Worm (Caenorhabditis elegans): ENCODE measurements around the gene sssh-1.

- TF ChIP-seq lin-11 (tag; optimal IDR thresholded peaks at IDR 0.05) (no peak), ztf-16 (tag; optimal IDR thresholded peaks at IDR 0.05) (no peak), ceh-14 (tag; optimal IDR thresholded peaks at IDR 0.05) (no peak), ceh-9 (tag; optimal IDR thresholded peaks at IDR 0.05) (no peak), fkh-10 (GFP tag; optimal IDR thresholded peaks at IDR 0.05) (no peak)
These were observed 32.9 kb upstream of the sssh-1 start for ce11 chrX:14842846-14843369.

All from whole organism, late embryonic.